Fruit fly (Drosophila melanogaster) whole organism, embryonic: Measurements from ENCODE around the gene CG13033.
A peak's percentile ranks its signal among the peaks of the same experiment; 100 is the strongest.

Source experiments
- Aef1 ChIP-seq: fragments of 200-800 bp; sonication (Bioruptor generic); IDR thresholded peaks from 3 replicates; pipeline ENCODE4 v1.3.6; 2022; ENCODE audit warnings: missing biosample characterization, missing genetic modification characterization
- Atf-2 ChIP-seq: fragments of 200-800 bp; sonication (Bioruptor generic); optimal IDR thresholded peaks from 2 replicates; lab custom pipeline; 2016; ENCODE audit warnings: missing biosample characterization, missing genetic modification characterization
- Blimp-1 ChIP-seq: fragments of 200-800 bp; sonication (Bioruptor generic); optimal IDR thresholded peaks from 3 replicates; lab custom pipeline; 2018; ENCODE audit warnings: missing biosample characterization, missing genetic modification characterization, mild to moderate bottlenecking, moderate library complexity, missing genetic modification reagents
- Bteb2 ChIP-seq: fragments of 200-800 bp; sonication (Bioruptor generic); optimal IDR thresholded peaks from 2 replicates; lab custom pipeline; 2016; ENCODE audit warnings: missing biosample characterization, missing genetic modification characterization
- C15 ChIP-seq: fragments of 200-800 bp; sonication (Bioruptor generic); IDR thresholded peaks from 3 replicates; pipeline ENCODE4 v1.3.6; 2022; ENCODE audit warnings: missing biosample characterization, missing genetic modification characterization
- CG13287 ChIP-seq: fragments of 200-800 bp; sonication (Bioruptor generic); IDR thresholded peaks from 2 replicates; pipeline ENCODE4 v1.3.6; 2022; ENCODE audit warnings: missing biosample characterization, missing genetic modification characterization; ENCODE audit not compliant: partially characterized antibody
- CG14860 ChIP-seq: fragments of 200-800 bp; sonication (Bioruptor generic); IDR thresholded peaks from 3 replicates; pipeline ENCODE4 v1.3.6; 2022; ENCODE audit warnings: missing biosample characterization, missing genetic modification characterization; ENCODE audit not compliant: partially characterized antibody
- CG1529 ChIP-seq: fragments of 200-800 bp; sonication (Bioruptor generic); optimal IDR thresholded peaks from 3 replicates; lab custom pipeline; 2018; ENCODE audit warnings: missing biosample characterization, missing genetic modification characterization
- CG15514 ChIP-seq: fragments of 200-800 bp; sonication (Bioruptor generic); optimal IDR thresholded peaks from 3 replicates; lab custom pipeline; 2017; ENCODE audit warnings: missing biosample characterization, missing genetic modification characterization, mild to moderate bottlenecking, moderate library complexity, missing genetic modification reagents
- CG1603 ChIP-seq: fragments of 200-800 bp; sonication (Bioruptor generic); optimal IDR thresholded peaks from 2 replicates; lab custom pipeline; 2019; ENCODE audit warnings: missing biosample characterization, mild to moderate bottlenecking, missing genetic modification characterization, moderate library complexity
- CG17361 ChIP-seq: fragments of 200-800 bp; sonication (Bioruptor generic); IDR thresholded peaks from 3 replicates; pipeline ENCODE4 v1.3.6; 2022; ENCODE audit warnings: missing biosample characterization, missing genetic modification characterization
- CG17829 ChIP-seq: fragments of 200-800 bp; optimal IDR thresholded peaks from 2 replicates; lab custom pipeline; 2019; ENCODE audit warnings: missing biosample characterization, mild to moderate bottlenecking, missing genetic modification characterization, moderate library complexity
- CG2120 ChIP-seq: fragments of 200-800 bp; sonication (Bioruptor generic); optimal IDR thresholded peaks from 3 replicates; lab custom pipeline; 2016; ENCODE audit warnings: missing biosample characterization, missing genetic modification characterization
- CG2199 ChIP-seq: fragments of 200-800 bp; sonication (Bioruptor generic); IDR thresholded peaks from 3 replicates; pipeline ENCODE4 v1.3.6; 2022; ENCODE audit warnings: missing biosample characterization, missing genetic modification characterization
- CG2712 ChIP-seq: fragments of 200-800 bp; optimal IDR thresholded peaks from 3 replicates; lab custom pipeline; 2019; ENCODE audit warnings: missing biosample characterization, mild to moderate bottlenecking, missing genetic modification characterization, moderate library complexity
- CG31224 ChIP-seq: fragments of 200-800 bp; sonication (Bioruptor generic); IDR thresholded peaks from 2 replicates; pipeline ENCODE4 v1.3.6; 2022; ENCODE audit warnings: missing biosample characterization, missing genetic modification characterization
- CG34224 ChIP-seq: fragments of 200-800 bp; sonication (Bioruptor generic); IDR thresholded peaks from 3 replicates; pipeline ENCODE4 v1.3.6; 2022; ENCODE audit warnings: missing biosample characterization, missing genetic modification characterization; ENCODE audit not compliant: partially characterized antibody
- CG6689 ChIP-seq: fragments of 200-800 bp; sonication (Bioruptor generic); IDR thresholded peaks from 2 replicates; pipeline ENCODE4 v1.3.6; 2022; ENCODE audit warnings: missing biosample characterization, missing genetic modification characterization
- CG7745 ChIP-seq: fragments of 200-800 bp; sonication (Bioruptor generic); optimal IDR thresholded peaks from 2 replicates; lab custom pipeline; 2018; ENCODE audit warnings: missing biosample characterization, mild to moderate bottlenecking, missing genetic modification characterization, moderate library complexity
- CG8281 ChIP-seq: fragments of 200-800 bp; sonication (Bioruptor generic); optimal IDR thresholded peaks from 2 replicates; lab custom pipeline; 2018; ENCODE audit warnings: missing biosample characterization, mild to moderate bottlenecking, missing genetic modification characterization, moderate library complexity
- CG8478 ChIP-seq: fragments of >200 bp; optimal IDR thresholded peaks from 2 replicates; lab custom pipeline; 2018
- CG8924 ChIP-seq: fragments of 200-800 bp; optimal IDR thresholded peaks from 3 replicates; lab custom pipeline; 2019; ENCODE audit warnings: missing biosample characterization, mild to moderate bottlenecking, missing genetic modification characterization, moderate library complexity
- CG9727 ChIP-seq: fragments of 200-800 bp; sonication (Bioruptor generic); optimal IDR thresholded peaks from 3 replicates; lab custom pipeline; 2017; ENCODE audit warnings: missing biosample characterization, mild to moderate bottlenecking, missing genetic modification characterization
- CG9932 ChIP-seq: fragments of 200-800 bp; sonication (Bioruptor generic); IDR thresholded peaks from 2 replicates; pipeline ENCODE4 v1.3.6; 2022; ENCODE audit warnings: missing biosample characterization, missing genetic modification characterization
- Chrac-16 ChIP-seq: fragments of 200-800 bp; sonication (Bioruptor generic); optimal IDR thresholded peaks from 3 replicates; lab custom pipeline; 2016; ENCODE audit warnings: missing biosample characterization, missing genetic modification characterization
- Dfd ChIP-seq, 2 experiments: fragments of >200 bp; optimal IDR thresholded peaks; 2 replicates each; lab custom pipeline; 2017; ENCODE audit warnings: missing biosample characterization in 2 of 2, missing genetic modification characterization in 2 of 2
- Dll ChIP-seq: fragments of 200-800 bp; sonication (Bioruptor generic); IDR thresholded peaks from 4 replicates; pipeline ENCODE4 v1.3.6; 2022; ENCODE audit warnings: missing biosample characterization, missing genetic modification characterization; ENCODE audit not compliant: partially characterized antibody
- Doc3 ChIP-seq: fragments of 200-800 bp; sonication (Bioruptor generic); IDR thresholded peaks from 3 replicates; pipeline ENCODE4 v1.3.6; 2022; ENCODE audit warnings: missing biosample characterization, missing genetic modification characterization; ENCODE audit not compliant: partially characterized antibody
- Fer3 ChIP-seq: fragments of 200-800 bp; sonication (Bioruptor generic); optimal IDR thresholded peaks from 2 replicates; lab custom pipeline; 2018; ENCODE audit warnings: missing biosample characterization, mild to moderate bottlenecking, missing genetic modification characterization, moderate library complexity
- HLH54F ChIP-seq: fragments of 200-800 bp; sonication (Bioruptor generic); optimal IDR thresholded peaks from 3 replicates; lab custom pipeline; 2016; ENCODE audit warnings: missing biosample characterization, missing genetic modification characterization
- NFAT ChIP-seq: fragments of 200-800 bp; sonication (Bioruptor generic); IDR thresholded peaks from 2 replicates; pipeline ENCODE4 v1.3.6; 2022; ENCODE audit warnings: missing biosample characterization, missing genetic modification characterization
- PHDP ChIP-seq: fragments of 200-800 bp; sonication (Bioruptor generic); optimal IDR thresholded peaks from 3 replicates; lab custom pipeline; 2018; ENCODE audit warnings: missing biosample characterization, mild to moderate bottlenecking, missing genetic modification characterization, moderate library complexity
- YL-1 ChIP-seq: fragments of 200-800 bp; sonication (Bioruptor generic); optimal IDR thresholded peaks from 3 replicates; lab custom pipeline; 2017; ENCODE audit warnings: missing biosample characterization, mild to moderate bottlenecking, missing genetic modification characterization
- amos ChIP-seq: fragments of 200-800 bp; sonication (Bioruptor generic); IDR thresholded peaks from 2 replicates; pipeline ENCODE4 v1.3.6; 2022; ENCODE audit warnings: missing biosample characterization, missing genetic modification characterization; ENCODE audit not compliant: partially characterized antibody
- bbx ChIP-seq: fragments of 200-800 bp; sonication (Bioruptor generic); IDR thresholded peaks from 2 replicates; pipeline ENCODE4 v1.3.6; 2022; ENCODE audit warnings: missing biosample characterization, missing genetic modification characterization; ENCODE audit not compliant: partially characterized antibody
- gfzf ChIP-seq: fragments of 200-800 bp; sonication (Bioruptor generic); optimal IDR thresholded peaks from 2 replicates; lab custom pipeline; 2016; ENCODE audit warnings: missing biosample characterization, mild to moderate bottlenecking, missing genetic modification characterization, moderate library complexity
- gro ChIP-seq: fragments of 200-800 bp; sonication (Bioruptor generic); optimal IDR thresholded peaks from 2 replicates; lab custom pipeline; 2016; ENCODE audit warnings: missing biosample characterization, missing genetic modification characterization
- hb ChIP-seq: fragments of 200-800 bp; sonication (Bioruptor generic); IDR thresholded peaks from 3 replicates; pipeline ENCODE4 v1.3.6; 2022; ENCODE audit warnings: missing biosample characterization, missing genetic modification characterization; ENCODE audit not compliant: partially characterized antibody
- her ChIP-seq: fragments of 200-800 bp; sonication (Bioruptor generic); optimal IDR thresholded peaks from 2 replicates; lab custom pipeline; 2016; ENCODE audit warnings: missing biosample characterization, missing genetic modification characterization
- ind ChIP-seq: fragments of 200-800 bp; sonication (Bioruptor generic); optimal IDR thresholded peaks from 3 replicates; lab custom pipeline; 2016; ENCODE audit warnings: missing biosample characterization, missing genetic modification characterization
- lbe ChIP-seq: fragments of 200-800 bp; sonication (Bioruptor generic); optimal IDR thresholded peaks from 2 replicates; lab custom pipeline; 2016; ENCODE audit warnings: missing biosample characterization, mild to moderate bottlenecking, missing genetic modification characterization
- mam ChIP-seq: fragments of 200-800 bp; sonication (Bioruptor generic); optimal IDR thresholded peaks from 3 replicates; lab custom pipeline; 2016; ENCODE audit warnings: missing biosample characterization, missing genetic modification characterization
- nerfin-2 ChIP-seq: fragments of 200-800 bp; sonication (Bioruptor generic); IDR thresholded peaks from 2 replicates; pipeline ENCODE4 v1.3.6; 2022; ENCODE audit warnings: missing biosample characterization, missing genetic modification characterization; ENCODE audit not compliant: partially characterized antibody
- rib ChIP-seq: fragments of 200-800 bp; sonication (Bioruptor generic); IDR thresholded peaks from 2 replicates; pipeline ENCODE4 v1.3.6; 2022; ENCODE audit warnings: missing biosample characterization, missing genetic modification characterization
- slbo ChIP-seq: fragments of 200-800 bp; sonication (Bioruptor generic); IDR thresholded peaks from 2 replicates; pipeline ENCODE4 v1.3.6; 2022; ENCODE audit warnings: missing biosample characterization, missing genetic modification characterization
- tna ChIP-seq: fragments of 200-800 bp; sonication (Bioruptor generic); IDR thresholded peaks from 2 replicates; pipeline ENCODE4 v1.3.6; 2022; ENCODE audit warnings: missing biosample characterization, missing genetic modification characterization; ENCODE audit not compliant: partially characterized antibody
- unc-4 ChIP-seq: fragments of 200-800 bp; sonication (Bioruptor generic); IDR thresholded peaks from 2 replicates; pipeline ENCODE4 v1.3.6; 2022; ENCODE audit warnings: missing biosample characterization, missing genetic modification characterization; ENCODE audit not compliant: partially characterized antibody
- zen ChIP-seq: fragments of 200-800 bp; sonication (Bioruptor generic); optimal IDR thresholded peaks from 3 replicates; lab custom pipeline; 2018; ENCODE audit warnings: missing biosample characterization, mild to moderate bottlenecking, missing genetic modification characterization, moderate library complexity

CG13033 gene

DNA sequence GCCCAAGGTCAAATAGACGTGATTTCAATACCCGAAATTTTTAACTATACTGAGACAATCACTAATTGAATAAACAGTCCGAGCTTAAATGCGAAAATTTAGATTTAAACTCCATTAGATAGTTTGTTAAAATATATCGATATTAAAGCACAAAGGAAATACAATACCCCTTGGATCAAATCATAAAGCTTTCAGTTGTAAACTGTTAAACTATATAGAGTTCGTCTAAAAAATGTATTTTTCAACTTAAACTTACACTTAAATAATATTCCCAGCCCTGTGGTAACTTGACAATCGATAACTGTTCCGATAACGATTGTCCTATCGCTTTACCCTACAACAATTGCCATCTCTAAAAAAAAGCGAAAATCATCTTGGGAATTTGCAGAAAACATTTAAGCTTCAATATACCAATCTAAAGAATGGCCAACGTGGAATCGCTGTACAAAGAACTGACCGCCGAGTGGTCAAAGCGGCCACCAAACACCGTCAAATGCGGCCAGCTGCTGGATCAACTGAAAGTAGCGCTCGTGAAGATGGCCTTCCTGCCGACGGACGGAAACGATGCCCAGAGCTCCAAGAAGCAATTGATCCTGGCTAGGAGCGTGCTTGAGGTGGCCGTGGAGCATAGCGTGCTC is 37.4 kb upstream of the CG13033 start, which contains the start of gene Rpn12 (continued):
- peak; percentile 53 for TF ChIP-seq CG15514 (GFP tag; lab: Kevin White, UChicago)
- TF ChIP-seq Doc3 (GFP tag; lab: Robert Waterston, UW) = peak; percentile 80
- TF ChIP-seq Fer3 (tag; lab: Kevin White, UChicago) = peak; percentile 19
- 0 out of 2 replicates have a peak, but pooled peaks have one; percentile 21 for TF ChIP-seq rib (GFP tag; lab: Robert Waterston, UW)
- peak; percentile 80 for TF ChIP-seq tna (GFP tag; lab: Robert Waterston, UW)
- TF ChIP-seq CG7745 (tag; lab: Kevin White, UChicago) = no peak
- peak; percentile 85 for TF ChIP-seq CG13287 (GFP tag; lab: Robert Waterston, UW)
- TF ChIP-seq CG8478 = no peak
- peak; percentile 65 for TF ChIP-seq CG2120 (GFP tag; lab: Kevin White, UChicago)
- peak; percentile 28; the same call in 1 of the 2 replicates for TF ChIP-seq NFAT (GFP tag; lab: Robert Waterston, UW)
- peak; percentile 67 for TF ChIP-seq CG14860 (GFP tag; lab: Robert Waterston, UW)
- peak; percentile 8 for TF ChIP-seq gfzf (GFP tag; lab: Kevin White, UChicago)
- peak; percentile 82 for TF ChIP-seq bbx (GFP tag; lab: Robert Waterston, UW)
- TF ChIP-seq CG9932 (GFP tag; lab: Robert Waterston, UW) = peak; percentile 53; the same call in 1 of the 2 replicates
- peak; percentile 27 for TF ChIP-seq lbe (GFP tag; lab: Kevin White, UChicago)
- peak; percentile 27; the same call in 1 of the 2 replicates for TF ChIP-seq slbo (GFP tag; lab: Robert Waterston, UW)
- TF ChIP-seq CG1529 (GFP tag; lab: Kevin White, UChicago) = no peak
- peak; percentile 64 for TF ChIP-seq gro (GFP tag; lab: Kevin White, UChicago)
- peak; percentile 53 for TF ChIP-seq Blimp-1
- no peak for TF ChIP-seq CG31224 (GFP tag; lab: Robert Waterston, UW)
- peak; percentile 28 for TF ChIP-seq CG8924 (tag; lab: Kevin White, UChicago)
- TF ChIP-seq CG17829 = peak; percentile 42
- no peak for TF ChIP-seq CG8281 (tag; lab: Kevin White, UChicago)
- peak; percentile 23 for TF ChIP-seq YL-1 (GFP tag; lab: Kevin White, UChicago)
- peak; percentile 33 for TF ChIP-seq Chrac-16 (GFP tag; lab: Kevin White, UChicago)
- peak; percentile 55; the same call in 2 of the 3 replicates for TF ChIP-seq CG17361 (GFP tag; lab: Robert Waterston, UW)
- no peak for TF ChIP-seq Atf-2 (GFP tag; lab: Kevin White, UChicago)
- peak; percentile 43 for TF ChIP-seq CG2712 (tag; lab: Kevin White, UChicago)
- peak; percentile 65 for TF ChIP-seq Bteb2
- no peak for TF ChIP-seq Dfd (GFP tag; optimal IDR thresholded peaks at IDR 0.05; lab: Kevin White, UChicago)
- peak; percentile 88 for TF ChIP-seq Dll (GFP tag; lab: Robert Waterston, UW)
- peak; percentile 62 for TF ChIP-seq mam (GFP tag; lab: Kevin White, UChicago)
- TF ChIP-seq zen (tag; lab: Kevin White, UChicago) = peak; percentile 50
- peak; percentile 15 for TF ChIP-seq HLH54F (GFP tag; lab: Kevin White, UChicago)
- TF ChIP-seq C15 (GFP tag; lab: Robert Waterston, UW) = no peak
- peak; percentile 83 for TF ChIP-seq unc-4 (GFP tag; lab: Robert Waterston, UW)
- TF ChIP-seq CG2199 = no peak
- peak; percentile 35 for TF ChIP-seq her (GFP tag; lab: Kevin White, UChicago)
- TF ChIP-seq amos (GFP tag; lab: Robert Waterston, UW) = peak; percentile 84
- TF ChIP-seq nerfin-2 (GFP tag; lab: Robert Waterston, UW) = peak; percentile 78
- peak; percentile 81 for TF ChIP-seq hb
- peak; percentile 83 for TF ChIP-seq CG34224
- peak; percentile 50 for TF ChIP-seq CG1603 (tag; lab: Kevin White, UChicago)
- peak; percentile 37 for TF ChIP-seq ind (GFP tag; lab: Kevin White, UChicago)
- TF ChIP-seq PHDP (tag; lab: Kevin White, UChicago) = peak; percentile 36
- peak; percentile 4 for TF ChIP-seq CG9727 (GFP tag; lab: Kevin White, UChicago)
- TF ChIP-seq Aef1 (GFP tag; lab: Robert Waterston, UW) = no peak
- TF ChIP-seq CG6689 = 0 out of 2 replicates have a peak, but pooled peaks have one; percentile 16
